Fruit fly (Drosophila melanogaster): ENCODE measurements around the gene CG13102.

CG13102 gene

DNA sequence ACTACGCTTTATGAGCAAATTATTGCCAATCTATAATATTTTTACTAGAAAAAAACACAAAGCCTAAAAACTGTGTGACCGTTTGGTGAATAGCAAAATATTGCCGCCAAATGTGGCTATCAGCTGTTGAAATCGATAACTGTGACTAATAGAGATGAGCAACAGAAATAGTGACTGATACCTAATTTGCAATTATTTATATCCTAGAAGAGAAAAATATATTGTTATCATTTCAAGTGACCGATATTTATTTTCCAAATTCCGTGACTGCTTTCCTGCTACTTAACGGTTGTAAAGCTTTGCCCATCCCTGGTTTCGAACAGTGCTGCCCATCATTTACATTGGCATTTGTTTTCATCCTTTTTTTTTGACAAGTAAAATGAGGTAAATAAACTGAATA is 14.7 kb upstream of the CG13102 start, which contains the start of the genes alien and CG18661 (continued):
- TF ChIP-seq CG6175 (GFP tag; IDR thresholded peaks at IDR 0.05) (peak; percentile 80; the same call in 2 of the 3 replicates), bab2 (GFP tag; optimal IDR thresholded peaks at IDR 0.05) (peak; percentile 80), HLHmδ (GFP tag; optimal IDR thresholded peaks at IDR 0.05) (no peak), CG1647 (GFP tag; optimal IDR thresholded peaks at IDR 0.05) (peak; percentile 76), zen2 (GFP tag; IDR thresholded peaks at IDR 0.05; ENCODE audit: partially characterized antibody) (no peak), CG12236 (GFP tag; optimal IDR thresholded peaks at IDR 0.05) (peak; percentile 60), Dp (GFP tag; optimal IDR thresholded peaks at IDR 0.05) (peak; percentile 44), ase (GFP tag; IDR thresholded peaks at IDR 0.05) (peak; percentile 88), CG1792 (GFP tag; optimal IDR thresholded peaks at IDR 0.05) (peak; percentile 57), CG17829 (tag; optimal IDR thresholded peaks at IDR 0.05) (peak; percentile 64), nom (GFP tag; optimal IDR thresholded peaks at IDR 0.05) (no peak), Fer1 (GFP tag; optimal IDR thresholded peaks at IDR 0.05) (peak; percentile 54), ewg (GFP tag; optimal IDR thresholded peaks at IDR 0.05) (peak; percentile 80), CG15601 (tag; optimal IDR thresholded peaks at IDR 0.05) (peak; percentile 53), CG10147 (GFP tag; optimal IDR thresholded peaks at IDR 0.05) (peak; percentile 58), Ptx1 (GFP tag; IDR thresholded peaks at IDR 0.05) (peak; percentile 92), Med (GFP tag) (peak; percentile 96), CG9876 (GFP tag; optimal IDR thresholded peaks at IDR 0.05) (peak; percentile 77), wek (GFP tag; optimal IDR thresholded peaks at IDR 0.05) (no peak), CG11085 (GFP tag; IDR thresholded peaks at IDR 0.05) (peak; percentile 86), CG4404 (GFP tag; IDR thresholded peaks at IDR 0.05) (peak; percentile 87), CG1603 (tag; optimal IDR thresholded peaks at IDR 0.05) (peak; percentile 89), CG2889 (GFP tag; IDR thresholded peaks at IDR 0.05) (peak; percentile 81), CG10209 (GFP tag; optimal IDR thresholded peaks at IDR 0.05) (peak; percentile 83), CG3995 (GFP tag; optimal IDR thresholded peaks at IDR 0.05) (peak; percentile 98), Max (GFP tag; optimal IDR thresholded peaks at IDR 0.05) (peak; percentile 45), vvl (GFP tag; IDR thresholded peaks at IDR 0.05) (peak; percentile 92), CG13296 (GFP tag; optimal IDR thresholded peaks at IDR 0.05) (peak; percentile 0), Hand (GFP tag; optimal IDR thresholded peaks at IDR 0.05) (no peak), CG6854 (GFP tag; optimal IDR thresholded peaks at IDR 0.05) (no peak), Lhr (GFP tag; optimal IDR thresholded peaks at IDR 0.05) (peak; percentile 87), sens (GFP tag) (peak; percentile 98), Stat92E (GFP tag; optimal IDR thresholded peaks at IDR 0.05) (peak in 1 of 3 experiments; percentile 40), Dfd (GFP tag; optimal IDR thresholded peaks at IDR 0.05) (no peak), CG31365 (tag; optimal IDR thresholded peaks at IDR 0.05) (no peak), Lim3 (GFP tag; IDR thresholded peaks at IDR 0.05) (peak; percentile 82), CG18476 (GFP tag; optimal IDR thresholded peaks at IDR 0.05) (peak; percentile 22), CG13424 (tag; optimal IDR thresholded peaks at IDR 0.05) (peak; percentile 74), bbx (GFP tag; IDR thresholded peaks at IDR 0.05; ENCODE audit: partially characterized antibody) (peak; percentile 23; the same call in 1 of the 2 replicates), CG8281 (tag; optimal IDR thresholded peaks at IDR 0.05) (no peak), CG4854 (GFP tag; optimal IDR thresholded peaks at IDR 0.05) (peak; percentile 59), CG12391 (tag; optimal IDR thresholded peaks at IDR 0.05) (peak; percentile 79), CG17568 (GFP tag; optimal IDR thresholded peaks at IDR 0.05) (no peak), stwl (tag; optimal IDR thresholded peaks at IDR 0.05) (peak; percentile 98), pho (GFP tag; optimal IDR thresholded peaks at IDR 0.05) (peak; percentile 83), Blimp-1 (GFP tag; optimal IDR thresholded peaks at IDR 0.05) (peak; percentile 48), toy (GFP tag; IDR thresholded peaks at IDR 0.05) (peak; percentile 51; the same call in 1 of the 2 replicates), CG12071 (GFP tag; optimal IDR thresholded peaks at IDR 0.05) (no peak), zfh1 (GFP tag; IDR thresholded peaks at IDR 0.05) (peak; percentile 88), CG13123 (GFP tag; optimal IDR thresholded peaks at IDR 0.05) (peak; percentile 49)
